Worm (Caenorhabditis elegans) whole organism, late embryonic: ENCODE results near the gene nhr-199.
"Not testable (repeated sequence)": the region's sequence is repeated elsewhere in the genome, so short reads cannot be mapped to it uniquely, and the experiment has no call there.

Source experiments
- C08G9.2 ChIP-seq: sonication (generic microtip); optimal IDR thresholded peaks from 2 replicates; lab custom pipeline; 2016; ENCODE audit warnings: mild to moderate bottlenecking, missing genetic modification characterization, moderate library complexity, missing compliant biosample characterization
- K09A11.1 ChIP-seq: sonication (generic microtip); optimal IDR thresholded peaks from 2 replicates; lab custom pipeline; 2017; ENCODE audit warnings: antibody characterized with exemption, mild to moderate bottlenecking, missing genetic modification characterization, missing compliant biosample characterization; ENCODE audit not compliant: insufficient read depth
- T23F11.4 ChIP-seq: fragments of 200-800 bp; sonication (Bioruptor generic); optimal IDR thresholded peaks from 2 replicates; lab custom pipeline; 2018; ENCODE audit warnings: mild to moderate bottlenecking, missing genetic modification characterization, missing compliant biosample characterization
- ahr-1 ChIP-seq: sonication (generic microtip); optimal IDR thresholded peaks from 2 replicates; lab custom pipeline; 2016; ENCODE audit warnings: missing genetic modification characterization, missing compliant biosample characterization
- ama-1 ChIP-seq: fragments of 150-350 bp; optimal IDR thresholded peaks from 2 replicates; lab custom pipeline; 2014
- ceh-19 ChIP-seq: fragments of 200-800 bp; sonication (Bioruptor generic); optimal IDR thresholded peaks from 2 replicates; lab custom pipeline; 2018; ENCODE audit warnings: mild to moderate bottlenecking, missing genetic modification characterization, missing compliant biosample characterization
- ceh-22 ChIP-seq: sonication (generic microtip); optimal IDR thresholded peaks from 2 replicates; lab custom pipeline; 2017; ENCODE audit warnings: missing biosample characterization, missing genetic modification characterization
- ceh-45 ChIP-seq: fragments of 200-800 bp; sonication (Bioruptor generic); IDR thresholded peaks from 2 replicates; pipeline ENCODE4 v1.3.6; 2022; ENCODE audit warnings: missing genetic modification reagents, missing genetic modification characterization, missing compliant biosample characterization
- ceh-6 ChIP-seq: fragments of 200-800 bp; sonication (Bioruptor generic); optimal IDR thresholded peaks from 2 replicates; lab custom pipeline; 2018; ENCODE audit warnings: mild to moderate bottlenecking, missing genetic modification characterization, missing compliant biosample characterization
- ets-4 ChIP-seq: sonication (generic microtip); optimal IDR thresholded peaks from 2 replicates; lab custom pipeline; 2016; ENCODE audit warnings: missing genetic modification characterization, missing compliant biosample characterization
- eyg-1 ChIP-seq: sonication (generic microtip); optimal IDR thresholded peaks from 2 replicates; lab custom pipeline; 2016; ENCODE audit warnings: missing genotype, missing genetic modification characterization, missing compliant biosample characterization
- fax-1 ChIP-seq: sonication (generic microtip); optimal IDR thresholded peaks from 2 replicates; lab custom pipeline; 2016; ENCODE audit warnings: missing genotype, missing genetic modification characterization, missing compliant biosample characterization
- fkh-6 ChIP-seq: sonication (generic microtip); optimal IDR thresholded peaks from 2 replicates; lab custom pipeline; 2016; ENCODE audit warnings: missing genetic modification characterization, missing compliant biosample characterization
- gmeb-2 ChIP-seq: sonication (generic microtip); optimal IDR thresholded peaks from 2 replicates; lab custom pipeline; 2016; ENCODE audit warnings: missing genetic modification characterization, inconsistent platforms, missing compliant biosample characterization
- hlh-13 ChIP-seq: fragments of 200-800 bp; sonication (Bioruptor generic); optimal IDR thresholded peaks from 2 replicates; lab custom pipeline; 2018; ENCODE audit warnings: mild to moderate bottlenecking, missing genetic modification characterization, missing compliant biosample characterization
- hlh-15 ChIP-seq: sonication (generic microtip); optimal IDR thresholded peaks from 2 replicates; lab custom pipeline; 2016; ENCODE audit warnings: missing genetic modification characterization, missing compliant biosample characterization
- hlh-8 ChIP-seq: sonication (generic microtip); optimal IDR thresholded peaks from 2 replicates; lab custom pipeline; 2016; ENCODE audit warnings: missing genotype, missing genetic modification characterization, missing compliant biosample characterization
- lim-6 ChIP-seq: sonication (generic microtip); optimal IDR thresholded peaks from 2 replicates; lab custom pipeline; 2016; ENCODE audit warnings: missing genetic modification characterization, missing compliant biosample characterization
- lin-11 ChIP-seq: fragments of 200-800 bp; sonication (Bioruptor generic); optimal IDR thresholded peaks from 2 replicates; lab custom pipeline; 2018; ENCODE audit warnings: mild to moderate bottlenecking, missing genetic modification characterization, missing compliant biosample characterization
- mec-3 ChIP-seq: sonication (generic microtip); optimal IDR thresholded peaks from 2 replicates; lab custom pipeline; 2016; ENCODE audit warnings: borderline replicate concordance, missing genetic modification characterization, missing compliant biosample characterization
- nfya-1 ChIP-seq: sonication (generic microtip); optimal IDR thresholded peaks from 2 replicates; lab custom pipeline; 2017; ENCODE audit warnings: missing genetic modification characterization, mild to moderate bottlenecking, missing compliant biosample characterization, antibody characterized with exemption, moderate library complexity
- npax-4 ChIP-seq: sonication (generic microtip); optimal IDR thresholded peaks from 2 replicates; lab custom pipeline; 2016; ENCODE audit warnings: missing genetic modification characterization, missing compliant biosample characterization
- pag-3 ChIP-seq: sonication (generic microtip); optimal IDR thresholded peaks from 2 replicates; lab custom pipeline; 2016; ENCODE audit warnings: missing compliant biosample characterization, missing genetic modification characterization, borderline replicate concordance
- pat-9 ChIP-seq: fragments of 200-800 bp; sonication (Bioruptor generic); optimal IDR thresholded peaks from 2 replicates; lab custom pipeline; 2018; ENCODE audit warnings: mild to moderate bottlenecking, missing genetic modification characterization, moderate library complexity, missing compliant biosample characterization
- pha-2 ChIP-seq: sonication (generic microtip); optimal IDR thresholded peaks from 2 replicates; lab custom pipeline; 2017; ENCODE audit warnings: mild to moderate bottlenecking, missing genetic modification characterization, missing compliant biosample characterization
- pqm-1 ChIP-seq: sonication (generic microtip); optimal IDR thresholded peaks from 2 replicates; lab custom pipeline; 2016; ENCODE audit warnings: missing genetic modification characterization, missing compliant biosample characterization
- ref-2 ChIP-seq: sonication (generic microtip); optimal IDR thresholded peaks from 2 replicates; lab custom pipeline; 2016; ENCODE audit warnings: missing genetic modification characterization, missing compliant biosample characterization
- sox-2 ChIP-seq: fragments of 200-800 bp; sonication (Bioruptor generic); IDR thresholded peaks from 2 replicates; pipeline ENCODE4 v1.3.6; 2022; ENCODE audit warnings: missing genetic modification reagents, missing genetic modification characterization, missing compliant biosample characterization
- syd-9 ChIP-seq: sonication (generic microtip); optimal IDR thresholded peaks from 2 replicates; lab custom pipeline; 2016; ENCODE audit warnings: mild to moderate bottlenecking, missing genetic modification characterization, moderate library complexity, missing compliant biosample characterization
- tbx-2 ChIP-seq: sonication (generic microtip); optimal IDR thresholded peaks from 2 replicates; lab custom pipeline; 2016; ENCODE audit warnings: missing genetic modification characterization, missing compliant biosample characterization
- ztf-16 ChIP-seq: sonication (generic microtip); optimal IDR thresholded peaks from 2 replicates; lab custom pipeline; 2017; ENCODE audit warnings: missing genetic modification characterization, missing compliant biosample characterization

The nhr-199 gene

DNA sequence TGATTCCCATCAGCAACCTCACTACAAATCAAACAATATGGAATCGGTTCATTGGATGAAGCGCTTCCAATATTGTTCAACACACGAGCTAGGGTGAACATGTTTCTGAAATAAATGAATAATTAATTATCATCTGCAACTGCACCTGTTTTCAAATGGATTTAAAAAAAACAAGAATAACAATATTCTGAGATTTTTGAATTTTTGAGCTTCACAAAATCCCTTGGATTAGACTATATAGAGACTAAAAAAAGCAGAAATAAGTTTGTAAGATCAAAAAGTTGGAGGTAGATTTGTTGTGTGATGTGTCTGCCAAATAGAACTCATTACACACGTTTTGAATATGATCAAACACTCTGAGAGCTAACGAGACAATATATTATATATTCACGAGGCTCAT, at the start of gene nhr-199:
TSS of gene nhr-199 (minus strand) at position 101 of the 400 bp plus-strand sequence.
- no peak for TF ChIP-seq pqm-1 (tag; lab: Kevin White, UChicago)
- TF ChIP-seq lin-11: no peak

ce11 chrV:15748343-15748742, 48.6 kb upstream of the nhr-199 start, which contains the start of gene T23D5.8:
Gene T23D5.8, minus strand, starts transcription at chrV:15748443.
- not testable (repeated sequence) for TF ChIP-seq ref-2 (tag; lab: Kevin White, UChicago); syd-9; ahr-1 (tag; lab: Kevin White, UChicago)
- TF ChIP-seq, all 69 proteins: peak for 0; not testable (repeated sequence) for 69

ce11 chrV:15744366-15744765, 44.7 kb upstream of the nhr-199 start, which contains the start of gene str-19:
Gene str-19, minus strand, starts transcription at chrV:15744466.
- not testable (repeated sequence) for TF ChIP-seq fkh-6 (tag; lab: Kevin White, UChicago); pha-2 (tag; lab: Kevin White, UChicago); ceh-6 (GFP tag; lab: Kevin White, UChicago)

DNA sequence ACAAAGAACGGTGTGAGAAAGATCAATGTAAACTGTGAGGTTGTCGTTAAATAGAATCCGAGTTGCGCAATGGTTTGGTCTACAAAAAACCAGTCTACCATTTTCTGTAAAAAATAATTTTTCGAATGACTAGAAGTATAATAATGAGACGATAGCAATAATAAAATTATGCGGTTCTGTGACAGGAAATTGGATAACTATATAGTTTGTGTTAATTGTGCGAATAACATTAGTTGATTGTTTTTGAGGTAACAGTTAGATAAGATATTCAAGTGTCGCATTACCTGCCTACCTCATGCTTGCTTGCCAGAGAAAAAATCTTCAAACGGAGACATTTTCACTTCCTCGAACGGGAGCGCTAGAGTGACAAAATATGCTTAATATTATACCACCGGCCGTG, 42.2 kb upstream of the nhr-199 start, which contains the start of gene str-18:
TSS of gene str-18 (minus strand) at position 101 of the 400 bp plus-strand sequence.
- TF ChIP-seq hlh-13: no peak
- TF ChIP-seq, all 69 proteins: peak for 0

DNA sequence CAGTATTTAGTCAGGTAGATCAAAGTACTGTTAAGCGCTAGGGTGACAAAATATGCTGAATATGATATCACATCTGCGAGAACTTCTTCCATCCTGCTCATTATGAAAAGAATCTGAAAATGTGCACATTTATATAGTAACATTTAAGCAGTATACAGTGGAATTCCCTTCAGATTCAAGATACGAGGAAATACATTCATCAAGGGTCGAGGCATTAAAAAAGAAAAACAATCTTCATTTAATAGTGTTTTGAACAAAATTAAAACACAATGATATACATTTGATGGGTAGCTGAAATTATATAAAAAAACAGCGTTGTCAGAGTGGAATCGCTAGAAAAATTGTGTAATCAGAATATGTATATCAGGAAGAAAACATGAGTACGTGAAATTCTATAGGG, 36.0 kb upstream of the nhr-199 start, which contains the start of gene str-27:
TSS of gene str-27 (minus strand) at position 101 of the 400 bp plus-strand sequence.
- TF ChIP-seq nfya-1 (tag; lab: Kevin White, UChicago) (no peak), tbx-2 (tag; lab: Kevin White, UChicago) (no peak), gmeb-2 (tag; lab: Kevin White, UChicago) (no peak), fkh-6 (tag; lab: Kevin White, UChicago) (no peak), pag-3 (tag; lab: Kevin White, UChicago) (no peak), ceh-22 (tag; lab: Kevin White, UChicago) (no peak), mec-3 (tag; lab: Kevin White, UChicago) (no peak), ztf-16 (tag; lab: Kevin White, UChicago) (no peak), syd-9 (no peak), T23F11.4 (GFP tag; lab: Kevin White, UChicago) (no peak), fax-1 (tag; lab: Kevin White, UChicago) (no peak), pat-9 (tag; lab: Kevin White, UChicago) (no peak), K09A11.1 (tag; lab: Kevin White, UChicago) (no peak), lim-6 (no peak), ama-1 (lab: Kevin White, UChicago) (no peak), ceh-45 (GFP tag; lab: Robert Waterston, UW) (no peak), hlh-15 (tag; lab: Kevin White, UChicago) (no peak)

DNA sequence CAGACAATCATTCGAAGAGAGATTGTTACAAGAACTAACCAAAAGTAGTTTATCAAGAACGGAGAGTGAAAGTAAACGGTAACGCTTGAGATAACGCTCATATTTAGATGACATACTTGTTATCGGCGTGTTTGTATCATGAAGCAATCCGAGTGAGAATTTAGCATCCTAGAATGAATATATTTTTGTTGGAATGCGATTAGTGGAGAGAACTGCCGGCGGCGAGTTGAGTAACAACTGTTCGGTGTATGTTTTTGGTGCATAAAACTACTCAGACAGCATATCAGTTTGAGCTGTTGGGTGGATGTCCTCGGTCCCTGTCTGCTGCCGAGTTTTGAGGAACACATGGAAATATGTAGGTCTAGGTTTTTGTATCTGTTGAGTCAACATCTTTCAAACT, 33.9 kb upstream of the nhr-199 start, which contains the start of gene T23D5.3:
TSS of gene T23D5.3 (minus strand) at position 101 of the 400 bp plus-strand sequence.
- no peak for TF ChIP-seq pqm-1 (tag; lab: Kevin White, UChicago)
- no peak for TF ChIP-seq C08G9.2 (tag; lab: Kevin White, UChicago)
- TF ChIP-seq ztf-16 (tag; lab: Kevin White, UChicago): no peak

DNA sequence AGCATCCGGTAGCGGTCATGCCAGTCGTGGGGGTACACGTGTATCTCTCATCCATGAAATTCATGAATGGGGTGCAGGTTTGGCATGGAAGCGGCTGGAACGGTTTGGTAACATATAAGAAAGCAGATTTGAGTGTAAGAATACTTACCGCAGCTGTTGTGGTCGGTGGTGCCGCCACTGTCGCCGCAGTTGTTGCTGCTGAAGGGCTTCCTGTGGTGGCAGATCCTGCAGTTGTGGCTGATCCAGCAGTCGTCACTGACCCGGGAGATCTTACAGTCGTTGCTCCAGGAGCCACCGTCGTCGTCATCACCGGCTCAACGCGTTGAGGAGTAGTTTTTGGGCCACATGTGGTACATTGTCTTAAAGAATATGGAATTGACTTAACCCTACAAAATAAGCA, 33.3 kb upstream of the nhr-199 start:
- no peak for TF ChIP-seq ets-4 (tag; lab: Kevin White, UChicago)
- TF ChIP-seq npax-4 (tag; lab: Kevin White, UChicago): no peak
- TF ChIP-seq sox-2: no peak
- no peak for TF ChIP-seq fkh-6 (tag; lab: Kevin White, UChicago)
- no peak for TF ChIP-seq eyg-1 (tag; lab: Kevin White, UChicago)
- TF ChIP-seq ceh-19 (GFP tag; lab: Kevin White, UChicago): no peak
- TF ChIP-seq hlh-8 (tag; lab: Kevin White, UChicago): no peak
